Worm (Caenorhabditis elegans) whole organism, midembryonic: ENCODE results near the gene F37C4.4.
A peak's percentile ranks its signal among the peaks of the same experiment; 100 is the strongest.

Source experiments
- T22C8.4 ChIP-seq: fragments of 200-800 bp; sonication (Bioruptor generic); IDR thresholded peaks from 2 replicates; pipeline ENCODE4 v1.3.6; 2022; ENCODE audit warnings: missing genetic modification characterization, missing compliant biosample characterization
- cog-1 ChIP-seq: sonication (generic microtip); optimal IDR thresholded peaks from 2 replicates; lab custom pipeline; 2016; ENCODE audit warnings: missing genetic modification characterization, missing compliant biosample characterization
- flt-1 ChIP-seq: fragments of 200-800 bp; sonication (Bioruptor generic); IDR thresholded peaks from 2 replicates; pipeline ENCODE4 v1.3.6; 2022; ENCODE audit warnings: missing genetic modification characterization, missing compliant biosample characterization
- klf-2 ChIP-seq: fragments of 200-800 bp; sonication (Bioruptor generic); conservative IDR thresholded peaks from 2 replicates; pipeline ENCODE4 v1.3.6; 2022; ENCODE audit warnings: missing genetic modification reagents, missing genetic modification characterization, missing compliant biosample characterization
- med-1 ChIP-seq: sonication (generic microtip); optimal IDR thresholded peaks from 2 replicates; lab custom pipeline; 2017; ENCODE audit warnings: missing genetic modification characterization, mild to moderate bottlenecking, missing compliant biosample characterization, antibody characterized with exemption, missing genetic modification reagents; ENCODE audit not compliant: insufficient read depth
- ref-1 ChIP-seq: fragments of 200-800 bp; sonication (Bioruptor generic); conservative IDR thresholded peaks from 2 replicates; pipeline ENCODE4 v1.3.6; 2022; ENCODE audit warnings: missing genetic modification reagents, missing genetic modification characterization, missing compliant biosample characterization
- tab-1 ChIP-seq: fragments of 200-800 bp; sonication (Bioruptor generic); IDR thresholded peaks from 2 replicates; pipeline ENCODE4 v1.3.6; 2022; ENCODE audit warnings: missing genetic modification characterization, missing compliant biosample characterization
- ztf-23 ChIP-seq: fragments of 200-800 bp; sonication (Bioruptor generic); IDR thresholded peaks from 2 replicates; pipeline ENCODE4 v1.3.6; 2022; ENCODE audit warnings: missing genetic modification reagents, missing genetic modification characterization, missing compliant biosample characterization
- ztf-29 ChIP-seq: fragments of 200-800 bp; sonication (Bioruptor generic); IDR thresholded peaks from 2 replicates; pipeline ENCODE4 v1.3.6; 2022; ENCODE audit warnings: missing genetic modification reagents, missing genetic modification characterization, missing compliant biosample characterization

The F37C4.4 gene

DNA sequence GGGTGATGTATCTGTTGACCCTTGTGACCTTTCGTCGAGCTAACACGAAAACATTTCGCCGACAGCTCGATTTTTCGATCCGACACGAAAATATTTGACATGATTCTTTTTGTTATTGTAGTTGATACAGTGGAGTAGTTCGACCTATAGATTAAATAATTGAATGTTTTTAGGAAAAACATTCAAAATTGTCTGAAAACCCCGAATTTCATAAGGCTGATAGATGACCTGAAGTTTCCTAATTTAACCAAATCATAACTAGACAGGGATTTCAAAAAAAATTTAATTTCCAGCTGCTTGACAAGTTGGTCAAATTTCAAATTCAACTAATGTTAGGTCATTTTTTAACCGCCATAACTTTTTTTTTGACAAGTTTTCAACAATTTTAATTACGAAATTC lies 32.0 kb upstream of the F37C4.4 start, which contains the start of gene cal-3:
TSS of gene cal-3 (minus strand) at position 101 of the 400 bp plus-strand sequence.
- TF ChIP-seq T22C8.4 (no peak), klf-2 (no peak), ztf-29 (no peak), flt-1 (no peak), cog-1 (no peak), tab-1 (GFP tag; lab: Robert Waterston, UW) (no peak), ref-1 (GFP tag; lab: Robert Waterston, UW) (no peak), med-1 (GFP tag; lab: Kevin White, UChicago) (no peak), ztf-23 (GFP tag; lab: Robert Waterston, UW) (no peak)

DNA sequence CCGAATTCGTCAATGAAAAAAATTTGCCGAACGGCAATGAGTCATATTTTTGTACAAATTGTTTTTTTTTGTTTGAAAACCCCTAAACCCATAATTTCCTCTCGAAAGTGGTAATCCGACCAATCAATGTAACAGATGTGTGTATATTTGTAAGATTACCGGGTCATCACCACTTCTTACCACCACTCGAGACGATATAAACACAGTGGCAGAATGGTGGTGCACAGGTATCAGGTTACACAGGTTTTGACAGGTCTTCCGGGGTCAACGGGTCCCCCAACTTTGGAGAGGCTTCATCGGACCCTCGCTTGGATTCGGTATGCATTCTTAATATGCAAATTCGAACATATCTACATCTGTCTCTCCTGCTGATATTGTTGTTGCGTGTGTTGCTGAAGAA lies 28.4 kb upstream of the F37C4.4 start:
- TF ChIP-seq ref-1 (GFP tag; lab: Robert Waterston, UW) (no peak), ztf-23 (GFP tag; lab: Robert Waterston, UW) (no peak), tab-1 (GFP tag; lab: Robert Waterston, UW) (no peak), klf-2 (no peak), cog-1 (no peak), med-1 (GFP tag; lab: Kevin White, UChicago) (no peak), ztf-29 (no peak), T22C8.4 (no peak), flt-1 (no peak)

DNA sequence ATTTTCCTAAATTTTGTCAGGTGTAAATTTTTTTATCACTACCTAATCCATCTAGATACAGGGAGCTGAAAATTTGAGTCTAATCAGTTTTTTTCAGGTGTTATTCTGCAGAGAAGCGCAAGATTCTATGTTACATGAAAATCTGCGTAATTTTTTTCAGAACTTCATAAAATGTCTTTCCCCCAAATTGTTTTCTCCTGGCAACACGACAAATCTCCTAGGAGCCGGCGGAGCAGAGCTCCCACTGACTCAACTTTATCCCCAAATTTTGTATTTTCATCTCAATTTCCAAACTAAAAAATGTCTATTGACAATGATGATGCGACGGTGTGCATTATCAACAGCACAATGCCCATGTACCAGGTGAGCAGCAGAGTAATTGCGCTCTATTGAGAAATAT lies 27.7 kb upstream of the F37C4.4 start, which contains the start of gene F28F9.2:
TSS of gene F28F9.2 (plus strand) at position 301 of the 400 bp plus-strand sequence.
- TF ChIP-seq klf-2 (no peak), ztf-29 (no peak), T22C8.4 (no peak), tab-1 (GFP tag; lab: Robert Waterston, UW) (no peak), ref-1 (GFP tag; lab: Robert Waterston, UW) (no peak), cog-1 (no peak), ztf-23 (GFP tag; lab: Robert Waterston, UW) (no peak), med-1 (GFP tag; lab: Kevin White, UChicago) (no peak), flt-1 (no peak)

ce11 chrIV:3840480-3840879 lies 26.6 kb upstream of the F37C4.4 start:
- TF ChIP-seq ztf-29 (no peak), flt-1 (no peak), tab-1 (GFP tag; lab: Robert Waterston, UW) (no peak), med-1 (GFP tag; lab: Kevin White, UChicago) (no peak), T22C8.4 (no peak), cog-1 (no peak), klf-2 (no peak), ref-1 (GFP tag; lab: Robert Waterston, UW) (no peak), ztf-23 (GFP tag; lab: Robert Waterston, UW) (no peak)

DNA sequence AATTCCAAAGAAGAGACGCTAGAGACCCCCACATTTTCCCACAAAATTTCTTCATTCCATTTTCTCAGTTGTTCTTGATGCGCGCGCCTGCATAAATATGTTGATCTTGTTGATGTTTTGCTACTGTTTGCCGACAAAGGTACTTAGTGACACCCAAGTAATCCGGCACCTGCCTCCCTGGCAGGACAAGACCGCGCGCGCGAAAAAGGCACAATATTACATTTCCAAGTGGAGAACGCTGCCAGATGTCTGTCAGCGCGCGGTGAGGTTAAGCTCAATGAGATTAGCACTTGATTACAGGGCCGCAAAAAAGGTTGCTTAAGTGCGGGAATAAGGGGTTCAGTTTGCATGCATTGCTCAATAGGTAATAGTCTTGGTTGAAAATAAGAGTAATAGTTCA lies 25.5 kb upstream of the F37C4.4 start:
- TF ChIP-seq tab-1 (GFP tag; lab: Robert Waterston, UW) (no peak), cog-1 (no peak), ref-1 (GFP tag; lab: Robert Waterston, UW) (no peak), ztf-29 (no peak), med-1 (GFP tag; lab: Kevin White, UChicago) (no peak), klf-2 (no peak), ztf-23 (GFP tag; lab: Robert Waterston, UW) (no peak), flt-1 (no peak), T22C8.4 (no peak)

DNA sequence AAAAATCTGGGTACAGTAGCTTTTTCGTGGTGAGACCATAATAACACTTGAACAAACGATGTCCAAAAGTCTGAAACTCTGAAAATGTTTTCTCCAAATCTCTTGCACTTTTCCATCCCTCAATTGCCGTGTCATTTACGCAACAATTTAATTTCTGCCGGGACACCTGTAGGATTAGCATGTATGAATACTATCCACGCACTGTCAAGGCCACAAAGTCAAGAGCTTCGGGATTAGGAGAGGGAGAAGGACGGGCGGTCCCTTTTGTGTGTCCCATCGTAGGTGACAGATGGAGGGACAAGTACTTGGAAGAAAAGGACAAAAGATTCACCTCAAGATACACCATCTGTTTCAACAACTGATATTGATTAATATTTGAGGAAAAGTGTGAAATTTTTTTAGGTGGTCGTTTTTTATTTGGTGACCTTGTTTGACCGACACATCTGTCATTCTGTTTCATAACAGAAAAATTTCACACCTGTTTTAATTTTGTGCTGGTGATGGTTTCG lies 24.0 kb upstream of the F37C4.4 start:
- TF ChIP-seq ztf-29, result no peak
- TF ChIP-seq T22C8.4, result no peak
- no peak for TF ChIP-seq flt-1
- TF ChIP-seq cog-1, result no peak
- no peak for TF ChIP-seq tab-1 (GFP tag; lab: Robert Waterston, UW)
- no peak for TF ChIP-seq ref-1 (GFP tag; lab: Robert Waterston, UW)
- no peak for TF ChIP-seq klf-2
- TF ChIP-seq med-1 (GFP tag; lab: Kevin White, UChicago), result no peak
- no peak for TF ChIP-seq ztf-23 (GFP tag; lab: Robert Waterston, UW)

- TF ChIP-seq flt-1 (no peak), T22C8.4 (peak; percentile 23; the same call in 1 of the 2 replicates), klf-2 (no peak)
These were observed 23.1 kb upstream of the F37C4.4 start for ce11 chrIV:3844004-3844403.

DNA sequence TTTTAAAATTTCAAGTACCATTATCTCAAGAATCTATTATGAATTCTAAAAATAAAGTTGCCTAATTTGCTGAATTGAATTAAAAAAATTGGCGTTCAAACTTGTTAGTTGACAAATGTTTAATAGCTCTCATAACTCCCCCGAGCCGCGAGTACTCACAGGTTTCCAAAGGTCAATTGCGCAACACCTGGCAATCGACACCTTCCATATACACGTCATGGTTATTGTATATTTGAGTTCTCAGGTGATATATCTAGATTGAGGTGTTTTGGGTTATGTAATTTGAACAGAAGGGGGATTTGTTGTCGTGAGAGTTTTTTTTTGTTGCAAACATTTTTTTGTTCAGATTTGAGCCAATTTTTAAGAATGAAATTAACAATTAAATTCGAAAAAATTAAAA lies 22.5 kb upstream of the F37C4.4 start:
- no peak for TF ChIP-seq T22C8.4
- no peak for TF ChIP-seq ztf-23 (GFP tag; lab: Robert Waterston, UW)
- no peak for TF ChIP-seq cog-1
- no peak for TF ChIP-seq flt-1
- TF ChIP-seq ztf-29, result no peak
- TF ChIP-seq tab-1 (GFP tag; lab: Robert Waterston, UW), result no peak

- TF ChIP-seq T22C8.4, result no peak
- TF ChIP-seq ztf-29, result no peak
- TF ChIP-seq cog-1, result no peak
- TF ChIP-seq med-1 (GFP tag; lab: Kevin White, UChicago), result no peak
- no peak for TF ChIP-seq ref-1 (GFP tag; lab: Robert Waterston, UW)
- TF ChIP-seq klf-2, result no peak
- no peak for TF ChIP-seq flt-1
- TF ChIP-seq ztf-23 (GFP tag; lab: Robert Waterston, UW), result no peak
- TF ChIP-seq tab-1 (GFP tag; lab: Robert Waterston, UW), result no peak
These were observed 19.6 kb upstream of the F37C4.4 start for ce11 chrIV:3847489-3847888.

- TF ChIP-seq T22C8.4 (no peak), tab-1 (GFP tag; lab: Robert Waterston, UW) (no peak), cog-1 (no peak), flt-1 (no peak), klf-2 (no peak), ztf-23 (GFP tag; lab: Robert Waterston, UW) (no peak), ref-1 (GFP tag; lab: Robert Waterston, UW) (no peak), med-1 (GFP tag; lab: Kevin White, UChicago) (no peak), ztf-29 (no peak)
These were observed 18.1 kb upstream of the F37C4.4 start for ce11 chrIV:3848985-3849384.

ce11 chrIV:3853557-3853956 lies 13.6 kb upstream of the F37C4.4 start:
- TF ChIP-seq tab-1 (GFP tag; lab: Robert Waterston, UW) (no peak), ztf-23 (GFP tag; lab: Robert Waterston, UW) (no peak), flt-1 (no peak), klf-2 (no peak), ztf-29 (no peak)
